Worm (Caenorhabditis elegans) whole organism, L4 larva: Measurements from ENCODE around the gene oac-2.

Source experiments
- ZK337.2 ChIP-seq: fragments of 200-800 bp; sonication (Bioruptor generic); IDR thresholded peaks from 2 replicates; pipeline ENCODE4 v1.3.6; 2022; ENCODE audit warnings: missing genetic modification reagents, missing genetic modification characterization, missing compliant biosample characterization
- daf-12 ChIP-seq: fragments of 150-350 bp; optimal IDR thresholded peaks from 2 replicates; lab custom pipeline; 2014; ENCODE audit warnings: missing biosample characterization, missing genetic modification reagents, missing genetic modification characterization
- madf-9 ChIP-seq: fragments of 200-800 bp; sonication (Bioruptor generic); conservative IDR thresholded peaks from 2 replicates; pipeline ENCODE4 v1.3.6; 2022; ENCODE audit warnings: missing genetic modification reagents, missing genetic modification characterization, missing compliant biosample characterization
- nhr-77 ChIP-seq: fragments of 150-350 bp; optimal IDR thresholded peaks from 2 replicates; lab custom pipeline; 2014; ENCODE audit warnings: missing biosample characterization, missing genetic modification characterization
- zfp-3 ChIP-seq: fragments of 200-800 bp; sonication (Bioruptor generic); conservative IDR thresholded peaks from 2 replicates; pipeline ENCODE4 v1.3.6; 2022; ENCODE audit warnings: missing genetic modification reagents, missing genetic modification characterization, missing compliant biosample characterization
- ztf-11 ChIP-seq: fragments of 150-350 bp; optimal IDR thresholded peaks from 2 replicates; lab custom pipeline; 2014; ENCODE audit warnings: missing biosample characterization, missing genetic modification characterization

ce11 chrV:3459919-3460318, 15.0 kb downstream of the oac-2 start, which contains the start of gene slc-28.2:
- TF ChIP-seq daf-12 (no peak), zfp-3 (GFP tag; lab: Robert Waterston, UW) (no peak), madf-9 (GFP tag; lab: Robert Waterston, UW) (no peak), ztf-11 (tag; lab: Kevin White, UChicago) (no peak), nhr-77 (tag; lab: Kevin White, UChicago) (no peak), ZK337.2 (GFP tag; lab: Robert Waterston, UW) (no peak)
